Worm (Caenorhabditis elegans) whole organism, early embryonic: ENCODE data around the gene nth-1.

Source experiments
- ama-1 ChIP-seq: fragments of 150-350 bp; optimal IDR thresholded peaks from 2 replicates; lab custom pipeline; 2014
- ets-7 ChIP-seq: sonication (generic microtip); optimal IDR thresholded peaks from 2 replicates; lab custom pipeline; 2016; ENCODE audit warnings: missing genotype, missing genetic modification characterization, missing compliant biosample characterization
- flt-1 ChIP-seq: fragments of 200-800 bp; sonication (Bioruptor generic); IDR thresholded peaks from 2 replicates; pipeline ENCODE4 v1.3.6; 2022; ENCODE audit warnings: missing genetic modification characterization, missing compliant biosample characterization
- hmbx-1 ChIP-seq: sonication (generic microtip); optimal IDR thresholded peaks from 2 replicates; lab custom pipeline; 2016; ENCODE audit warnings: mild to moderate bottlenecking, missing genetic modification characterization, missing compliant biosample characterization
- scrt-1 ChIP-seq: fragments of 200-800 bp; sonication (Bioruptor generic); IDR thresholded peaks from 2 replicates; pipeline ENCODE4 v1.3.6; 2022; ENCODE audit warnings: missing genetic modification characterization, missing compliant biosample characterization
- tbx-11 ChIP-seq: fragments of 200-800 bp; sonication (Bioruptor generic); IDR thresholded peaks from 2 replicates; pipeline ENCODE4 v1.3.6; 2022; ENCODE audit warnings: missing genetic modification characterization, missing compliant biosample characterization
- tra-4 ChIP-seq: sonication (generic microtip); optimal IDR thresholded peaks from 2 replicates; lab custom pipeline; 2017; ENCODE audit warnings: missing genetic modification characterization, missing compliant biosample characterization

- TF ChIP-seq ama-1 (no peak), ets-7 (tag; lab: Kevin White, UChicago) (no peak), scrt-1 (GFP tag; lab: Robert Waterston, UW) (no peak), tra-4 (no peak), flt-1 (GFP tag; lab: Robert Waterston, UW) (no peak), tbx-11 (GFP tag; lab: Robert Waterston, UW) (no peak), hmbx-1 (tag; lab: Kevin White, UChicago) (no peak)
Measured at ce11 chrIII:4271059-4271458, 23.0 kb downstream of the nth-1 start.
